ENCODE assay signal across 1 fruit fly cellular context in the genomic region with DNA sequence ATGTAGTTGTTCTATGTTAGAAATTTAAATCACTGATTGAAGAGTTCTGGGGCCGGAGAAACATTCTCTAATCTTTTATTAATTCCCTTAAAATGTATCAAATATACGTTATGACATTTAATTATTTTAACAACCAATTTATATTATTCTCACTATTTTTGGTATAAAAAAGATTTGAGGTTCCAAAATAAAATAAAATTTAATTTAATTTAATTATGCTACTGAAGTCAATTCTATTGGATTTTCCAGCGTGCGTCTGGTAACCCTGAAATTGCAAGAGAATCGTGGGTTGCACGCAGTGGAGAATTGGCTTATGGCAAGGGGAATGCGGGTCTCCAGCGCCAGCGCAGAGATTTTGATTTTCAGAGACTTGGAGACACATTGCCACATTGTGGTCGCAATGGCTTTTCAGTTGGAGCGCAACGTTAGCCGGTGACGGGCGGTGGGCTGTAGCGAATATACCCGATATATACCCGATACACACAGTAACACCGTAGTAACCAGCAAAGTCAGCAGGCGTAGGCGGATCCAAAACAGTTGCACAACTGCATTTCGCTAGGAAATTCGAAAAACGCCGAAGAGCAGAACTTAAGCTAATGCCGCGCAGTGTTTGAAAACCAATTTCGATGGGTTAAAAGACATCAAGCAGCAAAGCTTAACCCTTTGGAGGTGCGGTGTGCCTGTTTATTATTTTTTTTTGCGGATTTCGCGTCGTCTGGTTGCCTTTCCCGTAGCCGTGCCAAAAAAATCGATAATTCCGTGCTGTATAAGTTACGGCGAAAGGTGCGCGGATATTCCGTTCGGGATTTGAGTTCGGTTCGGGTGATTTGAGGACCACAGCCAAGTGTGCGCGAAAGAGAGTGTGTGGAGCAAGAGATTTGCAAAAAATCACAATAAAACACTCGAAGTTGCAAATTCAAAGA.
A peak's percentile ranks its signal among the peaks of the same experiment; 100 is the strongest.
TF ChIP-seq lines count a peak whose summit lies in the region.

No protein-coding gene starts in this region.

TF ChIP-seq in whole organism, embryonic, 481 proteins besides CTCF, POLR2A, EP300 and RAD21 (continued from another document and continues in another):
- TF ChIP-seq Optix (GFP tag; IDR thresholded peaks at IDR 0.05; lab: Robert Waterston, UW): peak; percentile 43; the same call in 1 of the 3 replicates
- TF ChIP-seq CG1602 (GFP tag; optimal IDR thresholded peaks at IDR 0.05; lab: Kevin White, UChicago): peak; percentile 37
- no peak for TF ChIP-seq so (GFP tag; IDR thresholded peaks at IDR 0.05; lab: Robert Waterston, UW)
- TF ChIP-seq shn (GFP tag; optimal IDR thresholded peaks at IDR 0.05; lab: Kevin White, UChicago): no peak
- no peak for TF ChIP-seq Lpt (GFP tag; optimal IDR thresholded peaks at IDR 0.05; lab: Kevin White, UChicago)
- TF ChIP-seq CG4360 (GFP tag; IDR thresholded peaks at IDR 0.05; lab: Robert Waterston, UW): 0 out of 2 replicates have a peak, but pooled peaks have one; percentile 11
- no peak for TF ChIP-seq CG6683 (GFP tag; optimal IDR thresholded peaks at IDR 0.05; lab: Kevin White, UChicago)
- TF ChIP-seq Nf-YC (tag; optimal IDR thresholded peaks at IDR 0.05; lab: Kevin White, UChicago): peak; percentile 16
- TF ChIP-seq Adf1 (GFP tag; IDR thresholded peaks at IDR 0.05; lab: Robert Waterston, UW): peak; percentile 24; the same call in 1 of the 2 replicates
- TF ChIP-seq CG16813 (GFP tag; IDR thresholded peaks at IDR 0.05; lab: Robert Waterston, UW; ENCODE audit: partially characterized antibody): no peak
- no peak for TF ChIP-seq p53 (GFP tag; optimal IDR thresholded peaks at IDR 0.05; lab: Kevin White, UChicago)
- TF ChIP-seq CG11247 (GFP tag; IDR thresholded peaks at IDR 0.05; lab: Robert Waterston, UW): no peak
- peak; percentile 6 for TF ChIP-seq tin (GFP tag; optimal IDR thresholded peaks at IDR 0.05; lab: Kevin White, UChicago)
- TF ChIP-seq luna (GFP tag; optimal IDR thresholded peaks at IDR 0.05; lab: Kevin White, UChicago): no peak
- TF ChIP-seq ci (GFP tag; IDR thresholded peaks at IDR 0.05; lab: Robert Waterston, UW): peak; percentile 76
- TF ChIP-seq ttk (GFP tag; IDR thresholded peaks at IDR 0.05; lab: Robert Waterston, UW): no peak; the same call in 1 of the 2 replicates
- TF ChIP-seq az2 (GFP tag; optimal IDR thresholded peaks at IDR 0.05; lab: Kevin White, UChicago): peak; percentile 53
- TF ChIP-seq CG7786 (GFP tag; optimal IDR thresholded peaks at IDR 0.05; lab: Kevin White, UChicago): no peak
- no peak for TF ChIP-seq grn (GFP tag; optimal IDR thresholded peaks at IDR 0.05; lab: Kevin White, UChicago)
- TF ChIP-seq CG17385 (GFP tag; optimal IDR thresholded peaks at IDR 0.05; lab: Kevin White, UChicago): peak; percentile 30
- 0 out of 2 replicates have a peak, but pooled peaks have one; percentile 33 for TF ChIP-seq Awh (GFP tag; IDR thresholded peaks at IDR 0.05; lab: Robert Waterston, UW)
- TF ChIP-seq Hmr (GFP tag; optimal IDR thresholded peaks at IDR 0.05; lab: Kevin White, UChicago): no peak
- TF ChIP-seq sr (GFP tag; IDR thresholded peaks at IDR 0.05; lab: Robert Waterston, UW): peak; percentile 88
- no peak for TF ChIP-seq sima (GFP tag; optimal IDR thresholded peaks at IDR 0.05; lab: Kevin White, UChicago)
- no peak for TF ChIP-seq ham (GFP tag; IDR thresholded peaks at IDR 0.05; lab: Robert Waterston, UW)
- no peak for TF ChIP-seq CG9817 (tag; optimal IDR thresholded peaks at IDR 0.05; lab: Kevin White, UChicago)
- no peak for TF ChIP-seq en (GFP tag; optimal IDR thresholded peaks at IDR 0.05; lab: Kevin White, UChicago)
- no peak for TF ChIP-seq CG8281 (tag; optimal IDR thresholded peaks at IDR 0.05; lab: Kevin White, UChicago)
- TF ChIP-seq gro (GFP tag; optimal IDR thresholded peaks at IDR 0.05; lab: Kevin White, UChicago): no peak
- TF ChIP-seq mam (GFP tag; optimal IDR thresholded peaks at IDR 0.05; lab: Kevin White, UChicago): no peak
- no peak for TF ChIP-seq bigmax (GFP tag; optimal IDR thresholded peaks at IDR 0.05; lab: Kevin White, UChicago)
- TF ChIP-seq CG34422 (GFP tag; IDR thresholded peaks at IDR 0.05; lab: Robert Waterston, UW): peak; percentile 59; the same call in 2 of the 3 replicates
- TF ChIP-seq ftz-f1 (GFP tag; optimal IDR thresholded peaks at IDR 0.05; lab: Kevin White, UChicago): no peak
- no peak for TF ChIP-seq ash1 (GFP tag; optimal IDR thresholded peaks at IDR 0.05; lab: Kevin White, UChicago)
- no peak for TF ChIP-seq dm (GFP tag; optimal IDR thresholded peaks at IDR 0.05; lab: Kevin White, UChicago)
- no peak for TF ChIP-seq crc (GFP tag; optimal IDR thresholded peaks at IDR 0.05; lab: Kevin White, UChicago)
- peak; percentile 19 for TF ChIP-seq Six4 (GFP tag; optimal IDR thresholded peaks at IDR 0.05; lab: Kevin White, UChicago)
- TF ChIP-seq CoRest (tag; optimal IDR thresholded peaks at IDR 0.05; lab: Kevin White, UChicago): peak; percentile 56
- no peak for TF ChIP-seq hb (GFP tag; IDR thresholded peaks at IDR 0.05; lab: Robert Waterston, UW; ENCODE audit: partially characterized antibody)
- TF ChIP-seq CG18262 (tag; optimal IDR thresholded peaks at IDR 0.05; lab: Kevin White, UChicago): peak; percentile 78
- peak; percentile 81 for TF ChIP-seq Deaf1 (tag; optimal IDR thresholded peaks at IDR 0.05; lab: Kevin White, UChicago)
- no peak for TF ChIP-seq klu (GFP tag; IDR thresholded peaks at IDR 0.05; lab: Robert Waterston, UW)
- peak; percentile 27 for TF ChIP-seq CG10267 (tag; optimal IDR thresholded peaks at IDR 0.05; lab: Kevin White, UChicago)
- peak; percentile 14 for TF ChIP-seq Asciz (GFP tag; optimal IDR thresholded peaks at IDR 0.05; lab: Kevin White, UChicago)
- TF ChIP-seq corto (GFP tag; optimal IDR thresholded peaks at IDR 0.05; lab: Kevin White, UChicago): no peak
- no peak for TF ChIP-seq CrebB (tag; optimal IDR thresholded peaks at IDR 0.05; lab: Kevin White, UChicago)
- no peak for TF ChIP-seq Usf (GFP tag; optimal IDR thresholded peaks at IDR 0.05; lab: Kevin White, UChicago)
- TF ChIP-seq btn (GFP tag; optimal IDR thresholded peaks at IDR 0.05; lab: Kevin White, UChicago): no peak
- TF ChIP-seq unpg (GFP tag; optimal IDR thresholded peaks at IDR 0.05; lab: Kevin White, UChicago): peak; percentile 22
- no peak; the same call in 1 of the 2 replicates for TF ChIP-seq CG32772 (GFP tag; IDR thresholded peaks at IDR 0.05; lab: Robert Waterston, UW)
- peak in 1 of 2 experiments; percentile 38 for TF ChIP-seq Eip74EF (GFP tag; optimal IDR thresholded peaks at IDR 0.05; lab: Kevin White, UChicago)
- TF ChIP-seq crp (GFP tag; optimal IDR thresholded peaks at IDR 0.05; lab: Kevin White, UChicago): no peak
- TF ChIP-seq sug (tag; optimal IDR thresholded peaks at IDR 0.05; lab: Kevin White, UChicago): no peak
- peak; percentile 21; the same call in 1 of the 3 replicates for TF ChIP-seq B-H1 (GFP tag; IDR thresholded peaks at IDR 0.05; lab: Robert Waterston, UW)
- peak; percentile 53; the same call in 1 of the 3 replicates for TF ChIP-seq otp (GFP tag; IDR thresholded peaks at IDR 0.05; lab: Robert Waterston, UW)
- TF ChIP-seq Mrtf (GFP tag; IDR thresholded peaks at IDR 0.05; lab: Robert Waterston, UW): 0 out of 3 replicates have a peak, but pooled peaks have one; percentile 42
- peak; percentile 13 for TF ChIP-seq CG17802 (tag; optimal IDR thresholded peaks at IDR 0.05; lab: Kevin White, UChicago)
- TF ChIP-seq eyg (GFP tag; optimal IDR thresholded peaks at IDR 0.05; lab: Kevin White, UChicago): no peak
- no peak for TF ChIP-seq Tbp (GFP tag; optimal IDR thresholded peaks at IDR 0.05; lab: Kevin White, UChicago)
- peak; percentile 46 for TF ChIP-seq dmrt99B (tag; optimal IDR thresholded peaks at IDR 0.05; lab: Kevin White, UChicago)
- no peak; the same call in 1 of the 2 replicates for TF ChIP-seq E2f1 (GFP tag; IDR thresholded peaks at IDR 0.05; lab: Robert Waterston, UW)
- peak; percentile 49 for TF ChIP-seq ara (GFP tag; IDR thresholded peaks at IDR 0.05; lab: Robert Waterston, UW)
- peak; percentile 58; the same call in 1 of the 2 replicates for TF ChIP-seq sens-2 (GFP tag; IDR thresholded peaks at IDR 0.05; lab: Robert Waterston, UW)
- peak; percentile 27; the same call in 1 of the 2 replicates for TF ChIP-seq CG1024 (GFP tag; IDR thresholded peaks at IDR 0.05; lab: Robert Waterston, UW)
- TF ChIP-seq seq (GFP tag; IDR thresholded peaks at IDR 0.05; lab: Robert Waterston, UW): no peak
- no peak for TF ChIP-seq CG4404 (GFP tag; IDR thresholded peaks at IDR 0.05; lab: Robert Waterston, UW)
- TF ChIP-seq CG4730 (GFP tag; IDR thresholded peaks at IDR 0.05; lab: Robert Waterston, UW): no peak; the same call in 1 of the 2 replicates
- 0 out of 2 replicates have a peak, but pooled peaks have one; percentile 38 for TF ChIP-seq rib (GFP tag; IDR thresholded peaks at IDR 0.05; lab: Robert Waterston, UW)
- TF ChIP-seq tgo (GFP tag; IDR thresholded peaks at IDR 0.05; lab: Robert Waterston, UW): no peak
- TF ChIP-seq CG30020 (tag; optimal IDR thresholded peaks at IDR 0.05; lab: Kevin White, UChicago): no peak
- peak; percentile 12 for TF ChIP-seq CG7839 (tag; optimal IDR thresholded peaks at IDR 0.05; lab: Kevin White, UChicago)
- no peak; the same call in 2 of the 3 replicates for TF ChIP-seq Aef1 (GFP tag; IDR thresholded peaks at IDR 0.05; lab: Robert Waterston, UW)
- peak; percentile 4; the same call in 1 of the 2 replicates for TF ChIP-seq ranshi (GFP tag; IDR thresholded peaks at IDR 0.05; lab: Robert Waterston, UW)
- no peak for TF ChIP-seq CG3847 (GFP tag; IDR thresholded peaks at IDR 0.05; lab: Robert Waterston, UW)
- TF ChIP-seq BEAF-32 (GFP tag; optimal IDR thresholded peaks at IDR 0.05; lab: Kevin White, UChicago): no peak
- peak; percentile 48 for TF ChIP-seq bcd (GFP tag; optimal IDR thresholded peaks at IDR 0.05; lab: Kevin White, UChicago)
- no peak for TF ChIP-seq tap (tag; optimal IDR thresholded peaks at IDR 0.05; lab: Kevin White, UChicago)
- no peak for TF ChIP-seq CG10321 (GFP tag; IDR thresholded peaks at IDR 0.05; lab: Robert Waterston, UW)
- no peak for TF ChIP-seq CG12155 (GFP tag; optimal IDR thresholded peaks at IDR 0.05; lab: Kevin White, UChicago)
- TF ChIP-seq nau (GFP tag; optimal IDR thresholded peaks at IDR 0.05; lab: Kevin White, UChicago): no peak
- no peak for TF ChIP-seq CG6254 (GFP tag; optimal IDR thresholded peaks at IDR 0.05; lab: Kevin White, UChicago)
- TF ChIP-seq fru (optimal IDR thresholded peaks at IDR 0.05; lab: Kevin White, UChicago): no peak
- peak; percentile 53; the same call in 1 of the 2 replicates for TF ChIP-seq H2.0 (GFP tag; IDR thresholded peaks at IDR 0.05; lab: Robert Waterston, UW)
- TF ChIP-seq hbn (GFP tag; IDR thresholded peaks at IDR 0.05; lab: Robert Waterston, UW; ENCODE audit: partially characterized antibody): 0 out of 2 replicates have a peak, but pooled peaks have one; percentile 17
- TF ChIP-seq Blimp-1 (GFP tag; optimal IDR thresholded peaks at IDR 0.05; lab: Kevin White, UChicago): peak; percentile 59
- no peak for TF ChIP-seq Vsx1 (GFP tag; optimal IDR thresholded peaks at IDR 0.05; lab: Kevin White, UChicago)
- TF ChIP-seq toy (GFP tag; IDR thresholded peaks at IDR 0.05; lab: Robert Waterston, UW): no peak
- peak; percentile 21; the same call in 1 of the 2 replicates for TF ChIP-seq Xrp1 (GFP tag; IDR thresholded peaks at IDR 0.05; lab: Robert Waterston, UW)
- TF ChIP-seq NfI (GFP tag; optimal IDR thresholded peaks at IDR 0.05; lab: Kevin White, UChicago): peak; percentile 2
- TF ChIP-seq CG3726 (GFP tag; IDR thresholded peaks at IDR 0.05; lab: Robert Waterston, UW): no peak
- TF ChIP-seq fu2 (GFP tag; optimal IDR thresholded peaks at IDR 0.05; lab: Kevin White, UChicago): no peak
- no peak for TF ChIP-seq cad (GFP tag; optimal IDR thresholded peaks at IDR 0.05; lab: Kevin White, UChicago)
- TF ChIP-seq caup (GFP tag; optimal IDR thresholded peaks at IDR 0.05; lab: Kevin White, UChicago; ENCODE audit: severe bottlenecking): no peak
- 0 out of 2 replicates have a peak, but pooled peaks have one; percentile 9 for TF ChIP-seq CG10959 (GFP tag; IDR thresholded peaks at IDR 0.05; lab: Robert Waterston, UW)
- no peak for TF ChIP-seq CG43689 (GFP tag; IDR thresholded peaks at IDR 0.05; lab: Robert Waterston, UW)
- no peak for TF ChIP-seq D19B (GFP tag; optimal IDR thresholded peaks at IDR 0.05; lab: Kevin White, UChicago)
- TF ChIP-seq CG11504 (tag; optimal IDR thresholded peaks at IDR 0.05; lab: Kevin White, UChicago): peak; percentile 78
- TF ChIP-seq dmrt11E (tag; optimal IDR thresholded peaks at IDR 0.05; lab: Kevin White, UChicago): peak; percentile 39
- TF ChIP-seq CG12104 (GFP tag; optimal IDR thresholded peaks at IDR 0.05; lab: Kevin White, UChicago): peak; percentile 57
- no peak for TF ChIP-seq CG4282 (GFP tag; optimal IDR thresholded peaks at IDR 0.05; lab: Kevin White, UChicago)
- TF ChIP-seq odd (GFP tag; optimal IDR thresholded peaks at IDR 0.05; lab: Kevin White, UChicago): no peak
- peak; percentile 24; the same call in 1 of the 2 replicates for TF ChIP-seq CG14014 (GFP tag; IDR thresholded peaks at IDR 0.05; lab: Robert Waterston, UW)
- no peak for TF ChIP-seq Dll (GFP tag; IDR thresholded peaks at IDR 0.05; lab: Robert Waterston, UW; ENCODE audit: partially characterized antibody)
- TF ChIP-seq NFAT (GFP tag; IDR thresholded peaks at IDR 0.05; lab: Robert Waterston, UW): 0 out of 2 replicates have a peak, but pooled peaks have one; percentile 27
- TF ChIP-seq usp (GFP tag; optimal IDR thresholded peaks at IDR 0.05; lab: Kevin White, UChicago): no peak
- no peak for TF ChIP-seq CG15479 (GFP tag; optimal IDR thresholded peaks at IDR 0.05; lab: Kevin White, UChicago)
- no peak for TF ChIP-seq CG6791 (GFP tag; IDR thresholded peaks at IDR 0.05; lab: Robert Waterston, UW; ENCODE audit: partially characterized antibody)
- peak; percentile 68 for TF ChIP-seq gem (tag; optimal IDR thresholded peaks at IDR 0.05; lab: Kevin White, UChicago)
- TF ChIP-seq ATbp (GFP tag; optimal IDR thresholded peaks at IDR 0.05; lab: Kevin White, UChicago): peak; percentile 25
- TF ChIP-seq gce (GFP tag; IDR thresholded peaks at IDR 0.05; lab: Robert Waterston, UW): 0 out of 3 replicates have a peak, but pooled peaks have one; percentile 14
- no peak for TF ChIP-seq pzg (GFP tag; optimal IDR thresholded peaks at IDR 0.05; lab: Kevin White, UChicago)
- TF ChIP-seq ind (GFP tag; optimal IDR thresholded peaks at IDR 0.05; lab: Kevin White, UChicago): no peak
- TF ChIP-seq CG13775 (GFP tag; optimal IDR thresholded peaks at IDR 0.05; lab: Kevin White, UChicago): peak; percentile 55
- TF ChIP-seq CG5245 (GFP tag; optimal IDR thresholded peaks at IDR 0.05; lab: Kevin White, UChicago): no peak
- no peak for TF ChIP-seq yki (optimal IDR thresholded peaks at IDR 0.05; lab: Kevin White, UChicago)
- no peak for TF ChIP-seq Dp (GFP tag; optimal IDR thresholded peaks at IDR 0.05; lab: Kevin White, UChicago)
- TF ChIP-seq CG18476 (GFP tag; optimal IDR thresholded peaks at IDR 0.05; lab: Kevin White, UChicago): no peak
- TF ChIP-seq onecut (GFP tag; IDR thresholded peaks at IDR 0.05; lab: Robert Waterston, UW): peak; percentile 92
- TF ChIP-seq emc (GFP tag; optimal IDR thresholded peaks at IDR 0.05; lab: Kevin White, UChicago): no peak
